Fruit fly (Drosophila melanogaster) whole organism, prepupa: ENCODE results near the gene Cyp312a1.

Experiments
- Blimp-1 ChIP-seq: fragments of 200-800 bp; sonication (Bioruptor generic); optimal IDR thresholded peaks from 3 replicates; lab custom pipeline; 2017; ENCODE audit warnings: missing biosample characterization, missing genetic modification characterization, mild to moderate bottlenecking, moderate library complexity, missing genetic modification reagents
- CG10631 ChIP-seq: fragments of 200-800 bp; sonication (Bioruptor generic); optimal IDR thresholded peaks from 2 replicates; lab custom pipeline; 2016; ENCODE audit warnings: missing biosample characterization, missing genetic modification characterization
- CG10669 ChIP-seq: fragments of 200-800 bp; sonication (Bioruptor generic); optimal IDR thresholded peaks from 3 replicates; lab custom pipeline; 2018; ENCODE audit warnings: missing biosample characterization, mild to moderate bottlenecking, missing genetic modification characterization, moderate library complexity
- CG11294 ChIP-seq: fragments of 200-800 bp; sonication (Bioruptor generic); IDR thresholded peaks from 2 replicates; pipeline ENCODE4 v1.3.6; 2022; ENCODE audit warnings: missing biosample characterization, missing genetic modification characterization
- CG11762 ChIP-seq: fragments of 200-800 bp; sonication (Bioruptor generic); optimal IDR thresholded peaks from 3 replicates; lab custom pipeline; 2016; ENCODE audit warnings: missing biosample characterization, missing genetic modification characterization; ENCODE audit not compliant: insufficient read depth
- CG11902 ChIP-seq: fragments of 200-800 bp; sonication (Bioruptor generic); optimal IDR thresholded peaks from 3 replicates; lab custom pipeline; 2016; ENCODE audit warnings: missing biosample characterization, missing genetic modification characterization
- CG15336 ChIP-seq: fragments of 200-800 bp; sonication (Bioruptor generic); IDR thresholded peaks from 2 replicates; pipeline ENCODE4 v1.3.6; 2022; ENCODE audit warnings: missing biosample characterization, missing genetic modification characterization
- CG1621 ChIP-seq: fragments of 200-800 bp; sonication (Bioruptor generic); optimal IDR thresholded peaks from 3 replicates; lab custom pipeline; 2018; ENCODE audit warnings: missing biosample characterization, mild to moderate bottlenecking, missing genetic modification characterization
- CG16779 ChIP-seq: fragments of 200-800 bp; sonication (Bioruptor generic); optimal IDR thresholded peaks from 3 replicates; lab custom pipeline; 2017; ENCODE audit warnings: missing biosample characterization, mild to moderate bottlenecking, missing genetic modification characterization
- CG3032 ChIP-seq: fragments of 200-800 bp; optimal IDR thresholded peaks from 2 replicates; lab custom pipeline; 2019; ENCODE audit warnings: missing biosample characterization, mild to moderate bottlenecking, missing genetic modification characterization, moderate library complexity
- CG32006 ChIP-seq: fragments of 200-800 bp; sonication (Bioruptor generic); optimal IDR thresholded peaks from 3 replicates; lab custom pipeline; 2017; ENCODE audit warnings: missing biosample characterization, mild to moderate bottlenecking, missing genetic modification characterization
- CG3919 ChIP-seq: fragments of 200-800 bp; sonication (Bioruptor generic); optimal IDR thresholded peaks from 3 replicates; lab custom pipeline; 2016; ENCODE audit warnings: missing biosample characterization, missing genetic modification characterization
- CG4318 ChIP-seq: fragments of 200-800 bp; sonication (Bioruptor generic); optimal IDR thresholded peaks from 3 replicates; lab custom pipeline; 2017; ENCODE audit warnings: missing biosample characterization, mild to moderate bottlenecking, missing genetic modification characterization
- CG6163 ChIP-seq: fragments of 200-800 bp; sonication (Bioruptor generic); IDR thresholded peaks from 3 replicates; pipeline ENCODE4 v1.3.6; 2022; ENCODE audit warnings: missing biosample characterization, missing genetic modification characterization
- CG6792 ChIP-seq: fragments of 200-800 bp; sonication (Bioruptor generic); optimal IDR thresholded peaks from 3 replicates; lab custom pipeline; 2016; ENCODE audit warnings: missing biosample characterization, missing genetic modification characterization
- CG6808 ChIP-seq: fragments of 200-800 bp; sonication (Bioruptor generic); optimal IDR thresholded peaks from 3 replicates; lab custom pipeline; 2017; ENCODE audit warnings: missing biosample characterization, missing genetic modification characterization, mild to moderate bottlenecking, moderate library complexity, missing genetic modification reagents
- CG7368 ChIP-seq: fragments of 200-800 bp; sonication (Bioruptor generic); optimal IDR thresholded peaks from 3 replicates; lab custom pipeline; 2016; ENCODE audit warnings: missing biosample characterization, missing genetic modification characterization
- CG8119 ChIP-seq: fragments of 200-800 bp; sonication (Bioruptor generic); IDR thresholded peaks from 3 replicates; pipeline ENCODE4 v1.3.6; 2022; ENCODE audit warnings: missing biosample characterization, missing genetic modification characterization
- CG8319 ChIP-seq: fragments of 200-800 bp; sonication (Bioruptor generic); optimal IDR thresholded peaks from 3 replicates; lab custom pipeline; 2016; ENCODE audit warnings: missing biosample characterization, missing genetic modification characterization
- Eip75B ChIP-seq: fragments of 200-800 bp; sonication (Bioruptor generic); optimal IDR thresholded peaks from 3 replicates; lab custom pipeline; 2016; ENCODE audit warnings: missing biosample characterization, missing genetic modification characterization
- Eip93F ChIP-seq: fragments of 200-800 bp; sonication (Bioruptor generic); optimal IDR thresholded peaks from 2 replicates; lab custom pipeline; 2016; ENCODE audit warnings: missing biosample characterization, mild to moderate bottlenecking, missing genetic modification characterization
- Ets21C ChIP-seq: fragments of 200-800 bp; sonication (Bioruptor generic); optimal IDR thresholded peaks from 3 replicates; lab custom pipeline; 2016; ENCODE audit warnings: missing biosample characterization, missing genetic modification characterization
- Ets96B ChIP-seq: fragments of 200-800 bp; optimal IDR thresholded peaks from 2 replicates; lab custom pipeline; 2019; ENCODE audit warnings: missing biosample characterization, mild to moderate bottlenecking, missing genetic modification characterization, moderate library complexity
- Gug ChIP-seq: fragments of 200-800 bp; sonication (Bioruptor generic); IDR thresholded peaks from 2 replicates; pipeline ENCODE4 v1.3.6; 2022; ENCODE audit warnings: missing biosample characterization, missing genetic modification characterization
- Hr39 ChIP-seq: fragments of 200-800 bp; sonication (Bioruptor generic); optimal IDR thresholded peaks from 2 replicates; lab custom pipeline; 2016; ENCODE audit warnings: missing biosample characterization, missing genetic modification characterization
- Hr4 ChIP-seq: fragments of 200-800 bp; sonication (Bioruptor generic); optimal IDR thresholded peaks from 3 replicates; lab custom pipeline; 2016; ENCODE audit warnings: missing biosample characterization, missing genetic modification characterization
- Met ChIP-seq: fragments of 200-800 bp; sonication (Bioruptor generic); optimal IDR thresholded peaks from 3 replicates; lab custom pipeline; 2016; ENCODE audit warnings: missing biosample characterization, missing genetic modification characterization
- Smox ChIP-seq: fragments of 200-800 bp; sonication (Bioruptor generic); optimal IDR thresholded peaks from 3 replicates; lab custom pipeline; 2016; ENCODE audit warnings: missing biosample characterization, missing genetic modification characterization
- Sox102F ChIP-seq: fragments of 200-800 bp; sonication (Bioruptor generic); optimal IDR thresholded peaks from 2 replicates; lab custom pipeline; 2016; ENCODE audit warnings: missing biosample characterization, mild to moderate bottlenecking, missing genetic modification characterization
- Sox14 ChIP-seq: fragments of 200-800 bp; sonication (Bioruptor generic); optimal IDR thresholded peaks from 3 replicates; lab custom pipeline; 2016; ENCODE audit warnings: missing biosample characterization, missing genetic modification characterization
- Sox15 ChIP-seq: fragments of 200-800 bp; sonication (Bioruptor generic); optimal IDR thresholded peaks from 3 replicates; lab custom pipeline; 2016; ENCODE audit warnings: missing biosample characterization, missing genetic modification characterization
- achi ChIP-seq: fragments of 200-800 bp; sonication (Bioruptor generic); optimal IDR thresholded peaks from 3 replicates; lab custom pipeline; 2016; ENCODE audit warnings: missing biosample characterization, missing genetic modification characterization
- acj6 ChIP-seq: fragments of 200-800 bp; sonication (Bioruptor generic); optimal IDR thresholded peaks from 3 replicates; lab custom pipeline; 2016; ENCODE audit warnings: missing biosample characterization, missing genetic modification characterization
- cyc ChIP-seq: fragments of 200-800 bp; sonication (Bioruptor generic); optimal IDR thresholded peaks from 3 replicates; lab custom pipeline; 2016; ENCODE audit warnings: missing biosample characterization, missing genetic modification characterization
- dac ChIP-seq: fragments of 200-800 bp; sonication (Bioruptor generic); optimal IDR thresholded peaks from 2 replicates; lab custom pipeline; 2017; ENCODE audit warnings: missing biosample characterization, mild to moderate bottlenecking, missing genetic modification characterization
- dsx ChIP-seq: fragments of 200-800 bp; optimal IDR thresholded peaks from 3 replicates; lab custom pipeline; 2019; ENCODE audit warnings: missing biosample characterization, mild to moderate bottlenecking, missing genetic modification characterization, moderate library complexity; ENCODE audit not compliant: poor library complexity, severe bottlenecking
- eg ChIP-seq: fragments of 200-800 bp; sonication (Bioruptor generic); IDR thresholded peaks from 3 replicates; pipeline ENCODE4 v1.3.6; 2022; ENCODE audit warnings: missing biosample characterization, missing genetic modification characterization
- esn ChIP-seq: fragments of 200-800 bp; sonication (Bioruptor generic); optimal IDR thresholded peaks from 2 replicates; lab custom pipeline; 2016; ENCODE audit warnings: missing biosample characterization, mild to moderate bottlenecking, missing genetic modification characterization, moderate library complexity
- fd59A ChIP-seq: fragments of 200-800 bp; sonication (Bioruptor generic); optimal IDR thresholded peaks from 2 replicates; lab custom pipeline; 2017; ENCODE audit warnings: missing biosample characterization, mild to moderate bottlenecking, missing genetic modification characterization, missing genetic modification reagents
- fd85E ChIP-seq: fragments of 200-800 bp; sonication (Bioruptor generic); optimal IDR thresholded peaks from 3 replicates; lab custom pipeline; 2016; ENCODE audit warnings: missing biosample characterization, missing genetic modification characterization
- fkh ChIP-seq: fragments of 200-800 bp; sonication (Bioruptor generic); optimal IDR thresholded peaks from 3 replicates; lab custom pipeline; 2017; ENCODE audit warnings: missing biosample characterization, mild to moderate bottlenecking, missing genetic modification characterization, moderate library complexity
- lz ChIP-seq: fragments of 200-800 bp; sonication (Bioruptor generic); optimal IDR thresholded peaks from 3 replicates; lab custom pipeline; 2016; ENCODE audit warnings: missing biosample characterization, missing genetic modification characterization
- net ChIP-seq: fragments of 200-800 bp; sonication (Bioruptor generic); optimal IDR thresholded peaks from 3 replicates; lab custom pipeline; 2016; ENCODE audit warnings: missing biosample characterization, missing genetic modification characterization
- pdm3 ChIP-seq: fragments of 200-800 bp; sonication (Bioruptor generic); optimal IDR thresholded peaks from 3 replicates; lab custom pipeline; 2016; ENCODE audit warnings: missing biosample characterization, missing genetic modification characterization
- salr ChIP-seq, 2 experiments: fragments of 200-800 bp; sonication (Bioruptor generic); optimal IDR thresholded peaks; 3 replicates each; lab custom pipeline; 2016 to 2018; ENCODE audit warnings: missing biosample characterization in 2 of 2, missing genetic modification characterization in 2 of 2, mild to moderate bottlenecking in 1 of 2
- spab ChIP-seq: fragments of 200-800 bp; sonication (Bioruptor generic); optimal IDR thresholded peaks from 2 replicates; lab custom pipeline; 2017; ENCODE audit warnings: missing biosample characterization, mild to moderate bottlenecking, missing genetic modification characterization, missing genetic modification reagents
- svp ChIP-seq: fragments of 200-800 bp; sonication (Bioruptor generic); peaks from one replicate; lab custom pipeline; 2016; ENCODE audit warnings: missing biosample characterization, missing genetic modification characterization
- topi ChIP-seq: fragments of 200-800 bp; sonication (Bioruptor generic); optimal IDR thresholded peaks from 3 replicates; lab custom pipeline; 2016; ENCODE audit warnings: missing biosample characterization, missing genetic modification characterization

Cyp312a1 gene

dm6 chr3L:18101421-18101996 is 31.0 kb downstream of the Cyp312a1 start (continued):
- TF ChIP-seq Smox (GFP tag; lab: Kevin White, UChicago): peak; percentile 65
- TF ChIP-seq acj6 (GFP tag; lab: Kevin White, UChicago): peak; percentile 54
- peak; percentile 37 for TF ChIP-seq cyc (GFP tag; lab: Kevin White, UChicago)
- peak; percentile 46; the same call in 1 of the 3 replicates for TF ChIP-seq CG8119
- peak; percentile 50 for TF ChIP-seq esn (GFP tag; lab: Kevin White, UChicago)
- TF ChIP-seq CG32006 (GFP tag; lab: Kevin White, UChicago): peak; percentile 11
- peak; percentile 51 for TF ChIP-seq Sox102F (GFP tag; lab: Kevin White, UChicago)
- TF ChIP-seq achi (GFP tag; lab: Kevin White, UChicago): peak; percentile 30
- no peak for TF ChIP-seq fkh
- TF ChIP-seq Sox14 (GFP tag; lab: Kevin White, UChicago): peak; percentile 18
- no peak for TF ChIP-seq CG10669 (GFP tag; lab: Kevin White, UChicago)
- TF ChIP-seq topi (GFP tag; lab: Kevin White, UChicago): peak; percentile 26
- no peak for TF ChIP-seq CG6792 (GFP tag; lab: Kevin White, UChicago)
- TF ChIP-seq pdm3: peak; percentile 26
- no peak for TF ChIP-seq dsx (GFP tag; lab: Kevin White, UChicago)
- TF ChIP-seq Eip93F: no peak
- TF ChIP-seq CG1621: no peak
- TF ChIP-seq, all 60 proteins: peak for 32

- TF ChIP-seq CG16779: no peak
- TF ChIP-seq CG7368 (GFP tag; lab: Kevin White, UChicago): peak; percentile 20
- no peak for TF ChIP-seq Gug (GFP tag; lab: Robert Waterston, UW)
- TF ChIP-seq fd85E: no peak
- no peak for TF ChIP-seq CG8319 (GFP tag; lab: Kevin White, UChicago)
- peak; percentile 31 for TF ChIP-seq cyc (GFP tag; lab: Kevin White, UChicago)
- no peak for TF ChIP-seq CG10669 (GFP tag; lab: Kevin White, UChicago)
- 0 out of 3 replicates have a peak, but pooled peaks have one; percentile 23 for TF ChIP-seq CG6163
- no peak for TF ChIP-seq CG32006 (GFP tag; lab: Kevin White, UChicago)
- TF ChIP-seq CG11902: no peak
- no peak for TF ChIP-seq CG4318
- TF ChIP-seq topi (GFP tag; lab: Kevin White, UChicago): peak; percentile 36
- TF ChIP-seq Met (GFP tag; lab: Kevin White, UChicago): peak; percentile 28
- TF ChIP-seq net (GFP tag; lab: Kevin White, UChicago): no peak
- TF ChIP-seq Sox102F (GFP tag; lab: Kevin White, UChicago): peak; percentile 37
- TF ChIP-seq eg (GFP tag; lab: Robert Waterston, UW): peak; percentile 43; the same call in 1 of the 3 replicates
- no peak for TF ChIP-seq Eip75B (GFP tag; lab: Kevin White, UChicago)
- TF ChIP-seq CG3919 (GFP tag; lab: Kevin White, UChicago): peak; percentile 22
- TF ChIP-seq lz (GFP tag; lab: Kevin White, UChicago): peak; percentile 38
- no peak for TF ChIP-seq fd59A (GFP tag; lab: Kevin White, UChicago)
- TF ChIP-seq CG10631 (GFP tag; lab: Kevin White, UChicago): no peak
- TF ChIP-seq Ets96B (tag; lab: Kevin White, UChicago): no peak
- no peak for TF ChIP-seq dsx (GFP tag; lab: Kevin White, UChicago)
- TF ChIP-seq svp (GFP tag; lab: Kevin White, UChicago): peak; percentile 66
- peak; percentile 16 for TF ChIP-seq Sox14 (GFP tag; lab: Kevin White, UChicago)
- TF ChIP-seq CG1621: no peak
- no peak for TF ChIP-seq dac (GFP tag; lab: Kevin White, UChicago)
- TF ChIP-seq spab (GFP tag; lab: Kevin White, UChicago): no peak
- no peak for TF ChIP-seq CG11294 (GFP tag; lab: Robert Waterston, UW)
- no peak for TF ChIP-seq Ets21C (GFP tag; lab: Kevin White, UChicago)
- TF ChIP-seq Sox15: peak; percentile 8
- TF ChIP-seq salr (GFP tag; optimal IDR thresholded peaks at IDR 0.05; lab: Kevin White, UChicago): no peak
- TF ChIP-seq CG6808 (GFP tag; lab: Kevin White, UChicago): no peak
- TF ChIP-seq Hr4 (GFP tag; lab: Kevin White, UChicago): peak; percentile 1
- TF ChIP-seq CG3032 (tag; lab: Kevin White, UChicago): no peak
- TF ChIP-seq Blimp-1 (GFP tag; lab: Kevin White, UChicago): no peak
- no peak for TF ChIP-seq CG11762 (GFP tag; lab: Kevin White, UChicago)
- TF ChIP-seq CG6792 (GFP tag; lab: Kevin White, UChicago): peak; percentile 5
- TF ChIP-seq Hr39 (GFP tag; lab: Kevin White, UChicago): peak; percentile 48
- TF ChIP-seq CG15336: peak; percentile 31; the same call in 1 of the 2 replicates
Measured at dm6 chr3L:18099715-18100114, 32.8 kb downstream of the Cyp312a1 start.
